Worm (Caenorhabditis elegans) whole organism, early embryonic: ENCODE data around the gene Y41D4B.14.
A peak's percentile ranks its signal among the peaks of the same experiment; 100 is the strongest.

ENCODE experiments used
- B0310.2 ChIP-seq: sonication (generic microtip); optimal IDR thresholded peaks from 2 replicates; lab custom pipeline; 2016; ENCODE audit warnings: mild to moderate bottlenecking, missing genetic modification characterization, missing compliant biosample characterization
- F13C5.2 ChIP-seq: sonication (generic microtip); optimal IDR thresholded peaks from 2 replicates; lab custom pipeline; 2017; ENCODE audit warnings: mild to moderate bottlenecking, missing genetic modification characterization, inconsistent platforms, missing compliant biosample characterization
- aly-1 ChIP-seq: sonication (generic microtip); optimal IDR thresholded peaks from 2 replicates; lab custom pipeline; 2016; ENCODE audit warnings: missing genetic modification characterization, missing compliant biosample characterization
- ama-1 ChIP-seq: fragments of 150-350 bp; optimal IDR thresholded peaks from 2 replicates; lab custom pipeline; 2014
- ceh-13 ChIP-seq: fragments of 200-800 bp; sonication (Bioruptor generic); optimal IDR thresholded peaks from 2 replicates; lab custom pipeline; 2018; ENCODE audit warnings: mild to moderate bottlenecking, missing genetic modification characterization, missing compliant biosample characterization
- ceh-36 ChIP-seq: sonication (generic microtip); optimal IDR thresholded peaks from 2 replicates; lab custom pipeline; 2016; ENCODE audit warnings: missing genetic modification characterization, inconsistent platforms, missing compliant biosample characterization
- ets-7 ChIP-seq: sonication (generic microtip); optimal IDR thresholded peaks from 2 replicates; lab custom pipeline; 2016; ENCODE audit warnings: missing genotype, missing genetic modification characterization, missing compliant biosample characterization
- flt-1 ChIP-seq: fragments of 200-800 bp; sonication (Bioruptor generic); IDR thresholded peaks from 2 replicates; pipeline ENCODE4 v1.3.6; 2022; ENCODE audit warnings: missing genetic modification characterization, missing compliant biosample characterization
- hmbx-1 ChIP-seq: sonication (generic microtip); optimal IDR thresholded peaks from 2 replicates; lab custom pipeline; 2016; ENCODE audit warnings: mild to moderate bottlenecking, missing genetic modification characterization, missing compliant biosample characterization
- hmg-4 ChIP-seq: fragments of 200-800 bp; sonication (Bioruptor generic); optimal IDR thresholded peaks from 2 replicates; lab custom pipeline; 2018; ENCODE audit warnings: mild to moderate bottlenecking, missing genetic modification characterization, missing compliant biosample characterization
- hnd-1 ChIP-seq: sonication (generic microtip); optimal IDR thresholded peaks from 2 replicates; lab custom pipeline; 2016; ENCODE audit warnings: missing genetic modification characterization, missing compliant biosample characterization
- pes-1 ChIP-seq: fragments of 200-800 bp; sonication (Bioruptor generic); IDR thresholded peaks from 2 replicates; pipeline ENCODE4 v1.3.6; 2022; ENCODE audit warnings: missing genetic modification reagents, missing genetic modification characterization, missing compliant biosample characterization
- scrt-1 ChIP-seq: fragments of 200-800 bp; sonication (Bioruptor generic); IDR thresholded peaks from 2 replicates; pipeline ENCODE4 v1.3.6; 2022; ENCODE audit warnings: missing genetic modification characterization, missing compliant biosample characterization
- sea-1 ChIP-seq: fragments of 200-800 bp; sonication (Bioruptor generic); conservative IDR thresholded peaks from 2 replicates; pipeline ENCODE4 v1.3.6; 2022; ENCODE audit warnings: missing genetic modification characterization, missing compliant biosample characterization
- tbx-11 ChIP-seq: fragments of 200-800 bp; sonication (Bioruptor generic); IDR thresholded peaks from 2 replicates; pipeline ENCODE4 v1.3.6; 2022; ENCODE audit warnings: missing genetic modification characterization, missing compliant biosample characterization
- tbx-37 ChIP-seq: fragments of 200-800 bp; sonication (Bioruptor generic); conservative IDR thresholded peaks from 2 replicates; pipeline ENCODE4 v1.3.6; 2022; ENCODE audit warnings: missing genetic modification reagents, missing genetic modification characterization, missing compliant biosample characterization
- tra-4 ChIP-seq: sonication (generic microtip); optimal IDR thresholded peaks from 2 replicates; lab custom pipeline; 2017; ENCODE audit warnings: missing genetic modification characterization, missing compliant biosample characterization

Y41D4B.14 gene

DNA sequence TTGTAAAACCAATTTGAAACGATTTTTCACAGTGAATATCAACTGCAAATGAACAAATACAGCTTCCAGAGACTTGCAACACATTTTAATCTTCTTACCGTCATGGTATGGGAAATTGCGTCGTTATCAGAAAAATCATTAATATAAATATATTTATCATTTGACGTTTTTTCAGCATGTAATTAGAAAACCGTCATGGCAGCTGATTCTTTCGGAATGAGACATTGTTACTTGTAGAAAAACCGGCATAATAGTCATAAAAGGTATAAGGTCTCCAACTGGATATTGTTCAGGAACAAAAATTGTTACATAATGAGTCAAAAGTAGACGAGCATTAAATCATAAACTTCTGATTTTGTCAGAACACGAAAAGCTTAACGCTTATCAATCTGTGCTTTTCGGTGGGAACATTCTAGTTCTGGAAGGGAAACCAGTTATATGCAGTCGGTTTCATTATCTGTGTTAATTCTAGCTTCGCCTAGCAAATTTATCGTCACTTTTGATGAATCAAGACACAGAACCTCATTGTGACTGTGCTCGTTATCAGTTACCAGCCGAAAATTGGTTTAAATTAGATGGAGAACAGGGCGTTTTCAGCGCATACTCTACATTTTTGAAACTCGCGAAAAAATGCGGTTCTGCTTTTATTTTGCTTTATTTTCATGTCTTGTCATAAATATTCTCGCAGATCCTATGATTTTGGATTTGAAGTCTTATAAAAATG lies 23.5 kb upstream of the Y41D4B.14 start, which contains the start of gene C34H4.2:
TSS of gene C34H4.2 (plus strand) at position 558 of the 724 bp plus-strand sequence.
- TF ChIP-seq hnd-1 (no peak), sea-1 (GFP tag; lab: Robert Waterston, UW) (no peak), hmbx-1 (tag; lab: Kevin White, UChicago) (no peak), tbx-37 (no peak)

DNA sequence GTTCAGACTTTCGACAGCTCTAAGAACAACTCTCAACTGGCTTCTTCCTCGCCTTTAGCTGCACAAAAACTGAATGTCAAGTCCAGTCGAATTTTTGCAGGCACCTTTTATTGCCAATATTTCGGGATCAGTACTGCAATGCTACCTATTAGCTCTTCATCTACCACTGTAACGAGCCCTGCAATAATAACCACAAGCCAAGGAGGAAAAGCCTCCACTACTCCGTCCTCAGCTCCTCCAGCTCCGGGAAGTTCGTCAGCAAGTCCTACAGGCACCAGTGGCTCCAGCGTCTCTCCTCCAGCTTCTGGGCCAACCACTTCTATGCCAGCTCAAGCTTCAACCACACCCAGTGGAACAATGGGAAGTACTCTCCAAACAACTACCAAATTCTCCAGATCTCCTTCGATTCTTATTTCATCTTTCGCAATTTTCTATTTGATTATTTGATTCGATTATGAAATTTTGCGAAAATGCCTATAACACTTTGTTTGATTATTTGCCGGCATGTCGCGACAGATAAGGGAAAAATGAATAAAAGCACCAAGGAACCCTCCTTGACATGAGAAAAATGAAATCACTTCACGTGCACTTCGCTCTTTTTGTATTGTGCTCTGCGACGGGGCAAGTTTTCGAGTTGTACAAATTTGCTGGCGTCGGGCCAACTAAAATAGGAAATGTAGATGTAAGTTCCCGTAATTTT lies 21.7 kb upstream of the Y41D4B.14 start, which contains the start of gene C34H4.1:
TSS of gene C34H4.1 (plus strand) at position 559 of the 700 bp plus-strand sequence.
- no peak for TF ChIP-seq tra-4 (tag; lab: Kevin White, UChicago)
- TF ChIP-seq tbx-11 (GFP tag; lab: Robert Waterston, UW) = no peak
- no peak for TF ChIP-seq B0310.2 (tag; lab: Kevin White, UChicago)
- TF ChIP-seq scrt-1 (GFP tag; lab: Robert Waterston, UW) = no peak

DNA sequence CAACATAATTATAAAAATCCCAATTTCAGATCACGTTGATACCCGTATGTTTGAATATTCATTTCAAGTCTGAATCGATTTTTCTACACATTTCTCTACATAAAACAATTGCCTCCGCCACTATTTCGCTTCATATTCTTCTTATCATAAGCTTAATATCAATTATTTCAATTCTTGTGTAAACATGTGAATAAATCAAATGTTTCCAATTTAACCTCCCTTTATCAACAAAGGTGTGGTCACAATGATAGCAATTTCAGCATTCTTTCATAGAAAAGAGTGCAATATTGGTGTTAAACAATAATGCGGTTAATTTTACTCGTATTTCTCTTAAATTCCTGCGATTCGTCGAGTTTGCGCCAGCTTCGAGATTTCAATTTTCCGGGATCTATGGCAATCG lies 16.9 kb upstream of the Y41D4B.14 start, which contains the start of gene Y41D4B.17:
TSS of gene Y41D4B.17 (plus strand) at position 174 of the 400 bp plus-strand sequence.
- TF ChIP-seq scrt-1 (GFP tag; lab: Robert Waterston, UW) = no peak
- TF ChIP-seq tbx-37 = no peak
- no peak for TF ChIP-seq F13C5.2 (tag; lab: Kevin White, UChicago)

DNA sequence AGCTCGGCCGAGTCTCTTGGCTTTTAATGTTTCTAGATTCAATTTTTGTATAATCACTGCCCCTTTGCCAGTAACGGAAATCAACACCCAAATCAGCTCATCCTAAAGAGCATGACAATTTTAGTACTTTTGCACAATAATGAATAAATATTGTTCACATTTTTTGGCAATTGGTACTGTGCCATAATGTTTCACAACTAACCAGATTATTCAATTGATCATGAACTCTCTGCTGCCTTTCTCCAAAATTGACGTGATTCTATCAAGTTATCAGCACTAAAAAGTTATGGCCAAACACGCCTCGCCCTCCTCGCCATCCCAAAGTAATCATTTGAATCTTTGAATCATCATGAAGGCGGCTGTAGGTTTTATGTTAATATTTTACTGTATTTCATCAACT lies 14.9 kb upstream of the Y41D4B.14 start, which contains the start of gene hpo-6:
TSS of gene hpo-6 (plus strand) at position 301 of the 400 bp plus-strand sequence.
- TF ChIP-seq tbx-11 (GFP tag; lab: Robert Waterston, UW) (no peak), flt-1 (GFP tag; lab: Robert Waterston, UW) (no peak), ets-7 (tag; lab: Kevin White, UChicago) (no peak)

DNA sequence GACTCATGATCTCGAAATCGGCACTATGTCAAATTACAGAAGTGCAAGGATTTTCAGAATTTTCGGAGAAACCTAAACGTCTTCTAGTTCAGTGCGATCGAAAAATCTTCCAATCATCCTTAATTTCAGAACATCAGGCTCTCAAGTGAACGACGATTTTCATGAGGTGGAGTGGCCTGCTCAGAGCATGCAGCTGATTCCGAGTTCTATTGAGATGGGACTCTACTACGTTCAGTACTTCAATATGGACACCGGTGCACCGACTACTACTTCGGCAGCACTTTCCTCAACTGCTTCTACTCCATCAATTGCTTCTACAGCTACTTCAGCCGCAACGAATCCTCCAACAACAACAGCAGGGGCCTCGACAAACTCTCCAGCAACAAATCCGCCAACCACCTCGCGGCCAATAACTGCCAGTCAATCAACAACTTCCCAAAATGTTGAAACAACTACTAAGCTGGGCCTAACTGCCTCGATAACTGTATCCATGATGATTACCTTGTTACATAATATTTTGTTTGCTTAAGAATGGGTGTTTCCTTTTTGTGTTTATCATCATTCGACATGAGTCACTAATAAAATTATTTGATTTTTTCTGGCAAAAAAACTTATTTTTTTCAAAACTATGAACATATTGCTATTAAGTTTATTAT lies 13.2 kb upstream of the Y41D4B.14 start, which contains the start of gene Y41D4B.15:
TSS of gene Y41D4B.15 (plus strand) at position 606 of the 656 bp plus-strand sequence.
- TF ChIP-seq hmg-4 = no peak
- no peak for TF ChIP-seq sea-1 (GFP tag; lab: Robert Waterston, UW)
- no peak for TF ChIP-seq pes-1 (GFP tag; lab: Robert Waterston, UW)
- TF ChIP-seq hmbx-1 (tag; lab: Kevin White, UChicago) = no peak
- TF ChIP-seq hnd-1 = no peak
- TF ChIP-seq flt-1 (GFP tag; lab: Robert Waterston, UW) = no peak
- no peak for TF ChIP-seq aly-1
- no peak for TF ChIP-seq F13C5.2 (tag; lab: Kevin White, UChicago)
- no peak for TF ChIP-seq B0310.2 (tag; lab: Kevin White, UChicago)
- no peak for TF ChIP-seq tbx-37
- TF ChIP-seq tbx-11 (GFP tag; lab: Robert Waterston, UW) = no peak
- no peak for TF ChIP-seq ceh-36 (tag; lab: Kevin White, UChicago)
- TF ChIP-seq ets-7 (tag; lab: Kevin White, UChicago) = no peak
- TF ChIP-seq tra-4 (tag; lab: Kevin White, UChicago) = no peak
- TF ChIP-seq ama-1 (lab: Kevin White, UChicago) = no peak
- no peak for TF ChIP-seq ceh-13 (GFP tag; lab: Kevin White, UChicago)
- no peak for TF ChIP-seq scrt-1 (GFP tag; lab: Robert Waterston, UW)

DNA sequence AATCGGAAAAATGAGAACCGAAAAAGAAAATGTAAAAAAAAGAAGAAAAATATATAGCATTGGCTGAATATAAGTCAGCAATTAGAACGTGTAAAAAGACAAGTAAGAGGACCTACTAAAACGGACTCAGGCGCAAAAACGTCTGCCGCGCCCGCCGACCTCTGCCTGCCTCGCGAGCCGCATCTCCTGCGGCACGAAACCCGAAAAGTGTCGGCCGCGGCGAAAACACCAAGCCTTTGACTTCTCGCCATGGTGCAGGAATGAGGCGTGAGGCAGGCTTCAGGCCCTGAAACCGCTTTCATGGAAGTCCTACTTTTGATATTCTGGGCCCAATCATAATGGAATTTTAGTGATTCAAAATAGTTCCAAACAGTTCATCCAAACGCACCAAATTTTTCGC lies 11.1 kb upstream of the Y41D4B.14 start:
- TF ChIP-seq tbx-11 (GFP tag; lab: Robert Waterston, UW) (no peak), hnd-1 (no peak), tra-4 (tag; lab: Kevin White, UChicago) (no peak), hmg-4 (no peak), ets-7 (tag; lab: Kevin White, UChicago) (no peak), ceh-36 (tag; lab: Kevin White, UChicago) (no peak)

DNA sequence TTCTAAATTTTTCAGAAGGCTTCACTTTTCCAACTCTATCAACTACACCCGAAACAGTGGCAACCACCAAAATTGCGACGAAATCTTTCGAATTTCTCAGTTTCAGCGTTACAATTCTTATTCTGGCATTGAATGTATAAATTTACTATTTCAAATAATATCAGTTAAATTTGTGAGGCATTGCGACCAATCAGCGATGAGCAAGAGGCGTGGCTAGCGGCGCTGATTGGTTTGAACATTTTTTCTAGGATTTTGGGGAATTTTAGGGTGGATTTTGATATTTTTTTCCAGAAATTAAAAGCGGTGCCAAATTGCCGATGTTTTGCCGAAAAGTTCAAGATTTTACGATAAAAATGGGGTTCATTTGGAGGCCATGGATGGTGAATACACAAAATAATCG lies 9.3 kb upstream of the Y41D4B.14 start:
- TF ChIP-seq ets-7 (tag; lab: Kevin White, UChicago) (no peak), tra-4 (tag; lab: Kevin White, UChicago) (no peak)

DNA sequence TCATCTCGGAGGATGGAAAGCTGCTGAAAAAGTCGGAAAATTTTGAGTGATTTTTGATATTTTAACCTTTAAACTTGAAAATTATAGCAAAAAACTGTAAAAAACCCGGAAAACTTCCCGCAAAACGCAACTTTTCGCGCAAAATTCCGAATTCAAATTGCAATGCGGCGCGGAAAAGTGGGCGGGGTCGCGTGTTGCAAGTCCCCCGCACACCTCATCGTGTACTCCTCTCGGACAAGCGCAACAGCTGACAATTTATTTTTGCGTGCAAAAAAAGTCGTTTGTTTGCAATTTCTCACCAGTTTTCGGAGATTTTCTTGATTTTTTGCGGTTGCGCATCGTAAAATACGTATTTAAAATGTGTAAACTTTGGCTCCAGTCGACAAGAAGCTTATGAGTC lies 19.0 kb downstream of the Y41D4B.14 start, which contains the start of gene npp-8:
TSS of gene npp-8 (minus strand) at position 23 of the 400 bp plus-strand sequence.
- TF ChIP-seq ets-7 (tag; lab: Kevin White, UChicago) (peak; percentile 67), tbx-11 (GFP tag; lab: Robert Waterston, UW) (peak; percentile 73; the same call in 1 of the 2 replicates), hnd-1 (peak; percentile 47), ceh-13 (GFP tag; lab: Kevin White, UChicago) (peak; percentile 58), B0310.2 (tag; lab: Kevin White, UChicago) (peak; percentile 68), flt-1 (GFP tag; lab: Robert Waterston, UW) (peak; percentile 62), ama-1 (lab: Kevin White, UChicago) (no peak), F13C5.2 (tag; lab: Kevin White, UChicago) (peak; percentile 97), hmbx-1 (tag; lab: Kevin White, UChicago) (peak; percentile 38), tra-4 (tag; lab: Kevin White, UChicago) (peak; percentile 1), hmg-4 (peak; percentile 82), aly-1 (peak; percentile 8), scrt-1 (GFP tag; lab: Robert Waterston, UW) (peak; percentile 81), ceh-36 (tag; lab: Kevin White, UChicago) (peak; percentile 85), pes-1 (GFP tag; lab: Robert Waterston, UW) (peak; percentile 84), sea-1 (GFP tag; lab: Robert Waterston, UW) (peak; percentile 84), tbx-37 (peak; percentile 58; the same call in 1 of the 2 replicates)
